Worm (Caenorhabditis elegans): ENCODE data around the gene cat-4.

ce11 chrV:10556362-10556761 lies 8.3 kb upstream of the cat-4 start:
- no peak for TF ChIP-seq hrde-1 (tag; optimal IDR thresholded peaks at IDR 0.05; ENCODE audit: borderline replicate concordance)
- TF ChIP-seq ztf-26 (tag; optimal IDR thresholded peaks at IDR 0.05), result no peak
- TF ChIP-seq Y56A3A.18 (GFP tag; IDR thresholded peaks at IDR 0.05), result no peak
- no peak for TF ChIP-seq unc-62 (GFP tag; optimal IDR thresholded peaks at IDR 0.05)
- TF ChIP-seq let-526 (GFP tag; IDR thresholded peaks at IDR 0.05), result no peak
- no peak for TF ChIP-seq sptf-2 (GFP tag; optimal IDR thresholded peaks at IDR 0.05)
- TF ChIP-seq F39B2.1 (GFP tag; IDR thresholded peaks at IDR 0.05), result no peak
- TF ChIP-seq egl-18 (GFP tag; IDR thresholded peaks at IDR 0.05), result no peak
- TF ChIP-seq ets-4 (GFP tag; optimal IDR thresholded peaks at IDR 0.05), result no peak
- TF ChIP-seq dox-1 (GFP tag; IDR thresholded peaks at IDR 0.05), result no peak

Measured in whole organism, young adult.